Fruit fly (Drosophila melanogaster) whole organism, prepupa: ENCODE data around the gene PNUTS.

Source experiments
- Blimp-1 ChIP-seq: fragments of 200-800 bp; sonication (Bioruptor generic); optimal IDR thresholded peaks from 3 replicates; lab custom pipeline; 2017; ENCODE audit warnings: missing biosample characterization, missing genetic modification characterization, mild to moderate bottlenecking, moderate library complexity, missing genetic modification reagents
- CG11294 ChIP-seq: fragments of 200-800 bp; sonication (Bioruptor generic); IDR thresholded peaks from 2 replicates; pipeline ENCODE4 v1.3.6; 2022; ENCODE audit warnings: missing biosample characterization, missing genetic modification characterization
- CG11762 ChIP-seq: fragments of 200-800 bp; sonication (Bioruptor generic); optimal IDR thresholded peaks from 3 replicates; lab custom pipeline; 2016; ENCODE audit warnings: missing biosample characterization, missing genetic modification characterization; ENCODE audit not compliant: insufficient read depth
- CG11902 ChIP-seq: fragments of 200-800 bp; sonication (Bioruptor generic); optimal IDR thresholded peaks from 3 replicates; lab custom pipeline; 2016; ENCODE audit warnings: missing biosample characterization, missing genetic modification characterization
- CG1621 ChIP-seq: fragments of 200-800 bp; sonication (Bioruptor generic); optimal IDR thresholded peaks from 3 replicates; lab custom pipeline; 2018; ENCODE audit warnings: missing biosample characterization, mild to moderate bottlenecking, missing genetic modification characterization
- CG16779 ChIP-seq: fragments of 200-800 bp; sonication (Bioruptor generic); optimal IDR thresholded peaks from 3 replicates; lab custom pipeline; 2017; ENCODE audit warnings: missing biosample characterization, mild to moderate bottlenecking, missing genetic modification characterization
- CG3032 ChIP-seq: fragments of 200-800 bp; optimal IDR thresholded peaks from 2 replicates; lab custom pipeline; 2019; ENCODE audit warnings: missing biosample characterization, mild to moderate bottlenecking, missing genetic modification characterization, moderate library complexity
- CG31627 ChIP-seq: fragments of 200-800 bp; sonication (Bioruptor generic); optimal IDR thresholded peaks from 3 replicates; lab custom pipeline; 2016; ENCODE audit warnings: missing biosample characterization, missing genetic modification characterization
- CG32006 ChIP-seq: fragments of 200-800 bp; sonication (Bioruptor generic); optimal IDR thresholded peaks from 3 replicates; lab custom pipeline; 2017; ENCODE audit warnings: missing biosample characterization, mild to moderate bottlenecking, missing genetic modification characterization
- CG3919 ChIP-seq: fragments of 200-800 bp; sonication (Bioruptor generic); optimal IDR thresholded peaks from 3 replicates; lab custom pipeline; 2016; ENCODE audit warnings: missing biosample characterization, missing genetic modification characterization
- CG6163 ChIP-seq: fragments of 200-800 bp; sonication (Bioruptor generic); IDR thresholded peaks from 3 replicates; pipeline ENCODE4 v1.3.6; 2022; ENCODE audit warnings: missing biosample characterization, missing genetic modification characterization
- CG6276 ChIP-seq: fragments of 200-800 bp; sonication (Bioruptor generic); optimal IDR thresholded peaks from 2 replicates; lab custom pipeline; 2017; ENCODE audit warnings: missing biosample characterization, mild to moderate bottlenecking, missing genetic modification characterization
- CG6792 ChIP-seq: fragments of 200-800 bp; sonication (Bioruptor generic); optimal IDR thresholded peaks from 3 replicates; lab custom pipeline; 2016; ENCODE audit warnings: missing biosample characterization, missing genetic modification characterization
- CG7368 ChIP-seq: fragments of 200-800 bp; sonication (Bioruptor generic); optimal IDR thresholded peaks from 3 replicates; lab custom pipeline; 2016; ENCODE audit warnings: missing biosample characterization, missing genetic modification characterization
- CG8319 ChIP-seq: fragments of 200-800 bp; sonication (Bioruptor generic); optimal IDR thresholded peaks from 3 replicates; lab custom pipeline; 2016; ENCODE audit warnings: missing biosample characterization, missing genetic modification characterization
- Eip93F ChIP-seq: fragments of 200-800 bp; sonication (Bioruptor generic); optimal IDR thresholded peaks from 2 replicates; lab custom pipeline; 2016; ENCODE audit warnings: missing biosample characterization, mild to moderate bottlenecking, missing genetic modification characterization
- Ets96B ChIP-seq: fragments of 200-800 bp; optimal IDR thresholded peaks from 2 replicates; lab custom pipeline; 2019; ENCODE audit warnings: missing biosample characterization, mild to moderate bottlenecking, missing genetic modification characterization, moderate library complexity
- Gug ChIP-seq: fragments of 200-800 bp; sonication (Bioruptor generic); IDR thresholded peaks from 2 replicates; pipeline ENCODE4 v1.3.6; 2022; ENCODE audit warnings: missing biosample characterization, missing genetic modification characterization
- Hr38 ChIP-seq: sonication (Bioruptor generic); optimal IDR thresholded peaks from 2 replicates; lab custom pipeline; 2016; ENCODE audit warnings: missing biosample characterization, missing genetic modification characterization
- Hr4 ChIP-seq: fragments of 200-800 bp; sonication (Bioruptor generic); optimal IDR thresholded peaks from 3 replicates; lab custom pipeline; 2016; ENCODE audit warnings: missing biosample characterization, missing genetic modification characterization
- Lpt ChIP-seq: fragments of 200-800 bp; sonication (Bioruptor generic); optimal IDR thresholded peaks from 3 replicates; lab custom pipeline; 2016; ENCODE audit warnings: missing biosample characterization, missing genetic modification characterization
- Met ChIP-seq: fragments of 200-800 bp; sonication (Bioruptor generic); optimal IDR thresholded peaks from 3 replicates; lab custom pipeline; 2016; ENCODE audit warnings: missing biosample characterization, missing genetic modification characterization
- OdsH ChIP-seq: fragments of 200-800 bp; sonication (Bioruptor generic); optimal IDR thresholded peaks from 3 replicates; lab custom pipeline; 2016; ENCODE audit warnings: missing biosample characterization, missing genetic modification characterization
- Smox ChIP-seq: fragments of 200-800 bp; sonication (Bioruptor generic); optimal IDR thresholded peaks from 3 replicates; lab custom pipeline; 2016; ENCODE audit warnings: missing biosample characterization, missing genetic modification characterization
- Sox102F ChIP-seq: fragments of 200-800 bp; sonication (Bioruptor generic); optimal IDR thresholded peaks from 2 replicates; lab custom pipeline; 2016; ENCODE audit warnings: missing biosample characterization, mild to moderate bottlenecking, missing genetic modification characterization
- Sox14 ChIP-seq: fragments of 200-800 bp; sonication (Bioruptor generic); optimal IDR thresholded peaks from 3 replicates; lab custom pipeline; 2016; ENCODE audit warnings: missing biosample characterization, missing genetic modification characterization
- Sox15 ChIP-seq: fragments of 200-800 bp; sonication (Bioruptor generic); optimal IDR thresholded peaks from 3 replicates; lab custom pipeline; 2016; ENCODE audit warnings: missing biosample characterization, missing genetic modification characterization
- cyc ChIP-seq: fragments of 200-800 bp; sonication (Bioruptor generic); optimal IDR thresholded peaks from 3 replicates; lab custom pipeline; 2016; ENCODE audit warnings: missing biosample characterization, missing genetic modification characterization
- dac ChIP-seq: fragments of 200-800 bp; sonication (Bioruptor generic); optimal IDR thresholded peaks from 2 replicates; lab custom pipeline; 2017; ENCODE audit warnings: missing biosample characterization, mild to moderate bottlenecking, missing genetic modification characterization
- dsx ChIP-seq: fragments of 200-800 bp; optimal IDR thresholded peaks from 3 replicates; lab custom pipeline; 2019; ENCODE audit warnings: missing biosample characterization, mild to moderate bottlenecking, missing genetic modification characterization, moderate library complexity; ENCODE audit not compliant: poor library complexity, severe bottlenecking
- eg ChIP-seq: fragments of 200-800 bp; sonication (Bioruptor generic); IDR thresholded peaks from 3 replicates; pipeline ENCODE4 v1.3.6; 2022; ENCODE audit warnings: missing biosample characterization, missing genetic modification characterization
- esn ChIP-seq: fragments of 200-800 bp; sonication (Bioruptor generic); optimal IDR thresholded peaks from 2 replicates; lab custom pipeline; 2016; ENCODE audit warnings: missing biosample characterization, mild to moderate bottlenecking, missing genetic modification characterization, moderate library complexity
- fd59A ChIP-seq: fragments of 200-800 bp; sonication (Bioruptor generic); optimal IDR thresholded peaks from 2 replicates; lab custom pipeline; 2017; ENCODE audit warnings: missing biosample characterization, mild to moderate bottlenecking, missing genetic modification characterization, missing genetic modification reagents
- fd85E ChIP-seq: fragments of 200-800 bp; sonication (Bioruptor generic); optimal IDR thresholded peaks from 3 replicates; lab custom pipeline; 2016; ENCODE audit warnings: missing biosample characterization, missing genetic modification characterization
- fkh ChIP-seq: fragments of 200-800 bp; sonication (Bioruptor generic); optimal IDR thresholded peaks from 3 replicates; lab custom pipeline; 2017; ENCODE audit warnings: missing biosample characterization, mild to moderate bottlenecking, missing genetic modification characterization, moderate library complexity
- lz ChIP-seq: fragments of 200-800 bp; sonication (Bioruptor generic); optimal IDR thresholded peaks from 3 replicates; lab custom pipeline; 2016; ENCODE audit warnings: missing biosample characterization, missing genetic modification characterization
- net ChIP-seq: fragments of 200-800 bp; sonication (Bioruptor generic); optimal IDR thresholded peaks from 3 replicates; lab custom pipeline; 2016; ENCODE audit warnings: missing biosample characterization, missing genetic modification characterization
- pdm3 ChIP-seq: fragments of 200-800 bp; sonication (Bioruptor generic); optimal IDR thresholded peaks from 3 replicates; lab custom pipeline; 2016; ENCODE audit warnings: missing biosample characterization, missing genetic modification characterization
- salr ChIP-seq, 2 experiments: fragments of 200-800 bp; sonication (Bioruptor generic); optimal IDR thresholded peaks; 3 replicates each; lab custom pipeline; 2016 to 2018; ENCODE audit warnings: missing biosample characterization in 2 of 2, missing genetic modification characterization in 2 of 2, mild to moderate bottlenecking in 1 of 2
- spab ChIP-seq: fragments of 200-800 bp; sonication (Bioruptor generic); optimal IDR thresholded peaks from 2 replicates; lab custom pipeline; 2017; ENCODE audit warnings: missing biosample characterization, mild to moderate bottlenecking, missing genetic modification characterization, missing genetic modification reagents
- ss ChIP-seq, 2 experiments: fragments of 200-800 bp; sonication (Bioruptor generic); optimal IDR thresholded peaks; 2 replicates in 1 of 2; 3 replicates in 1 of 2; lab custom pipeline; 2017 to 2018; ENCODE audit warnings: mild to moderate bottlenecking in 2 of 2, missing biosample characterization in 2 of 2, missing genetic modification characterization in 2 of 2, moderate library complexity in 1 of 2
- svp ChIP-seq: fragments of 200-800 bp; sonication (Bioruptor generic); peaks from one replicate; lab custom pipeline; 2016; ENCODE audit warnings: missing biosample characterization, missing genetic modification characterization
- topi ChIP-seq: fragments of 200-800 bp; sonication (Bioruptor generic); optimal IDR thresholded peaks from 3 replicates; lab custom pipeline; 2016; ENCODE audit warnings: missing biosample characterization, missing genetic modification characterization
- vri ChIP-seq: fragments of 200-800 bp; sonication (Bioruptor generic); optimal IDR thresholded peaks from 3 replicates; lab custom pipeline; 2016; ENCODE audit warnings: missing biosample characterization, mild to moderate bottlenecking, missing genetic modification characterization

The PNUTS gene

dm6 chr2L:857897-858517 lies 12.3 kb upstream of the PNUTS start (continued):
- TF ChIP-seq Hr38 (GFP tag; lab: Kevin White, UChicago) (no peak), Sox15 (GFP tag; lab: Kevin White, UChicago) (no peak), esn (GFP tag; lab: Kevin White, UChicago) (peak; percentile 57), CG31627 (peak; percentile 43), Smox (GFP tag; lab: Kevin White, UChicago) (no peak), Eip93F (GFP tag; lab: Kevin White, UChicago) (no peak), CG11902 (GFP tag; lab: Kevin White, UChicago) (no peak), CG6792 (GFP tag; lab: Kevin White, UChicago) (peak; percentile 40), CG3919 (GFP tag; lab: Kevin White, UChicago) (peak; percentile 11), salr (GFP tag; optimal IDR thresholded peaks at IDR 0.05; lab: Kevin White, UChicago) (no peak), CG7368 (GFP tag; lab: Kevin White, UChicago) (peak; percentile 14), lz (GFP tag; lab: Kevin White, UChicago) (no peak), svp (GFP tag; lab: Kevin White, UChicago) (peak; percentile 60), fkh (GFP tag; lab: Kevin White, UChicago) (no peak), eg (0 out of 3 replicates have a peak, but pooled peaks have one; percentile 34), Met (GFP tag; lab: Kevin White, UChicago) (peak; percentile 7), Sox102F (GFP tag; lab: Kevin White, UChicago) (peak; percentile 29), CG8319 (GFP tag; lab: Kevin White, UChicago) (no peak), fd59A (GFP tag; lab: Kevin White, UChicago) (no peak), spab (no peak)

dm6 chr2L:859897-860296 lies 10.4 kb upstream of the PNUTS start, which contains the start of gene CG13950:
TSS of gene CG13950 (plus strand) at chr2L:860197.
- TF ChIP-seq fkh (GFP tag; lab: Kevin White, UChicago) (no peak), Sox14 (GFP tag; lab: Kevin White, UChicago) (no peak), CG6276 (GFP tag; lab: Kevin White, UChicago) (no peak), net (GFP tag; lab: Kevin White, UChicago) (no peak), Ets96B (tag; lab: Kevin White, UChicago) (no peak), CG7368 (GFP tag; lab: Kevin White, UChicago) (no peak), CG16779 (tag; lab: Kevin White, UChicago) (no peak), esn (GFP tag; lab: Kevin White, UChicago) (no peak), lz (GFP tag; lab: Kevin White, UChicago) (no peak), pdm3 (GFP tag; lab: Kevin White, UChicago) (no peak), Gug (GFP tag; lab: Robert Waterston, UW) (no peak), cyc (GFP tag; lab: Kevin White, UChicago) (no peak), CG32006 (no peak), fd59A (GFP tag; lab: Kevin White, UChicago) (no peak), CG1621 (no peak), CG3032 (tag; lab: Kevin White, UChicago) (no peak), Hr4 (no peak), fd85E (GFP tag; lab: Kevin White, UChicago) (no peak)

dm6 chr2L:865851-866250 lies 4.4 kb upstream of the PNUTS start:
- TF ChIP-seq Blimp-1 (GFP tag; lab: Kevin White, UChicago) (peak; percentile 90), Lpt (GFP tag; lab: Kevin White, UChicago) (peak; percentile 95), CG32006 (peak; percentile 97), CG3919 (GFP tag; lab: Kevin White, UChicago) (peak; percentile 99), CG1621 (peak; percentile 94), ss (GFP tag; optimal IDR thresholded peaks at IDR 0.05; lab: Kevin White, UChicago) (peak; percentile 87 to 93), Met (GFP tag; lab: Kevin White, UChicago) (peak; percentile 98), Sox102F (GFP tag; lab: Kevin White, UChicago) (peak; percentile 96), Ets96B (tag; lab: Kevin White, UChicago) (peak; percentile 93), CG11294 (GFP tag; lab: Robert Waterston, UW) (peak; percentile 94), OdsH (GFP tag; lab: Kevin White, UChicago) (peak; percentile 97), CG6163 (GFP tag; lab: Robert Waterston, UW) (peak; percentile 99), vri (GFP tag; lab: Kevin White, UChicago) (peak; percentile 97), Gug (GFP tag; lab: Robert Waterston, UW) (peak; percentile 94), CG11762 (GFP tag; lab: Kevin White, UChicago) (peak; percentile 94), Sox14 (GFP tag; lab: Kevin White, UChicago) (peak; percentile 97), Hr38 (GFP tag; lab: Kevin White, UChicago) (peak; percentile 72), Sox15 (GFP tag; lab: Kevin White, UChicago) (peak; percentile 97), dac (peak; percentile 89), fkh (GFP tag; lab: Kevin White, UChicago) (peak; percentile 83), topi (GFP tag; lab: Kevin White, UChicago) (peak; percentile 97), CG3032 (tag; lab: Kevin White, UChicago) (peak; percentile 95), CG6276 (GFP tag; lab: Kevin White, UChicago) (peak; percentile 95), dsx (GFP tag; lab: Kevin White, UChicago) (peak; percentile 92)
